Worm (Caenorhabditis elegans): ENCODE measurements around the gene B0035.15.
A peak's percentile ranks its signal among the peaks of the same experiment; 100 is the strongest.

The B0035.15 gene

DNA sequence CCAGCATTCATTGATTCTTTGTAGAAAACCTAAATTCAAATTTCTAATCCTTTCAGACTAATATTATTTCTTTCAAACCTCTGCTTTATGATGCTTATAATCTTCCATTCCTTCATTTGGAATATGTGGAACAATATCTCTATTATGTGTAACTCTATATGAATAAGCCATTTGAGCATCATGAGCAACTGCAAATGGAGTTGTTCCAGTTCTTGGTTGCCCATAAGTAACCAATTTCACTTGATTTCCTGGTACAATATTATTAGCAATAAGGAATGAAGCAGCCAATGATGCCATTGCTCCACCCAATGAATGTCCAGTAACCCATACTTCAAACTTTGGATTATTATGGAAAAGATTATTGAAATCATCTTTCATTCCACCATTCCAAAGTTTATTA is 6.9 kb upstream of the B0035.15 start:
- TF ChIP-seq odd-2 (tag; optimal IDR thresholded peaks at IDR 0.05) (no peak), T23F11.4 (GFP tag; optimal IDR thresholded peaks at IDR 0.05) (no peak), ztf-16 (tag; optimal IDR thresholded peaks at IDR 0.05) (no peak), dve-1 (tag; optimal IDR thresholded peaks at IDR 0.05) (no peak), pax-1 (tag; optimal IDR thresholded peaks at IDR 0.05) (no peak), pat-9 (tag; optimal IDR thresholded peaks at IDR 0.05) (no peak), pqm-1 (tag; optimal IDR thresholded peaks at IDR 0.05) (no peak), lim-6 (tag; optimal IDR thresholded peaks at IDR 0.05) (no peak), ttx-3 (tag; optimal IDR thresholded peaks at IDR 0.05) (no peak), hlh-15 (tag; optimal IDR thresholded peaks at IDR 0.05) (no peak), dmd-4 (tag; optimal IDR thresholded peaks at IDR 0.05; ENCODE audit: borderline replicate concordance) (no peak), ceh-30 (tag; optimal IDR thresholded peaks at IDR 0.05) (no peak), syd-9 (tag; optimal IDR thresholded peaks at IDR 0.05) (no peak), fkh-6 (tag; optimal IDR thresholded peaks at IDR 0.05) (no peak), rnt-1 (tag; optimal IDR thresholded peaks at IDR 0.05) (no peak), pros-1 (tag; optimal IDR thresholded peaks at IDR 0.05) (no peak), unc-3 (GFP tag; conservative IDR thresholded peaks at IDR 0.05) (no peak), unc-3 (tag; optimal IDR thresholded peaks at IDR 0.05) (no peak)

DNA sequence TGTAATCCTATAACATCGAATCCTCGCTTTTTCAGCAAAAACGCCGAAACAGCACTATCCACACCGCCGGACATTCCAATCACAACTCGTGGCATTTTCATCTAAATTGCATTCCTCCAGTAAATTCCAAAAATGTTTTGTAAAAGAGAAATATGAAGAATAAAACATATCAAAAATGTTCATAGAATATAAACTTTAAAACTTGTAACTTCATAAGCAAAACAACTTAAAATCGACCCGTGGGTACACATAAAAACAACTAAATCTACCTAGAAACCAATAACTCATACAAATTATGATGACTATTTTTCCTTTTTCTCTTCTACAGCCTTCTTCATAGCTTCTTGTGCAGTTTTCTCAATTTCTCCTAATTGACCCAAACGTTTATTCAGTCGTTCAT is 1.3 kb downstream of the B0035.15 start, which contains the start of gene mttu-1:
TSS of gene mttu-1 (minus strand) at position 101 of the 400 bp plus-strand sequence.
- TF ChIP-seq unc-3 (GFP tag; conservative IDR thresholded peaks at IDR 0.05), result no peak
- no peak for TF ChIP-seq unc-3 (tag; optimal IDR thresholded peaks at IDR 0.05)
- no peak for TF ChIP-seq sox-4 (tag; optimal IDR thresholded peaks at IDR 0.05)
- no peak for TF ChIP-seq pag-3 (tag; optimal IDR thresholded peaks at IDR 0.05; ENCODE audit: borderline replicate concordance)
- no peak for TF ChIP-seq lim-6 (tag; optimal IDR thresholded peaks at IDR 0.05)
- TF ChIP-seq hlh-30 (tag; optimal IDR thresholded peaks at IDR 0.05; ENCODE audit: insufficient read depth), result no peak
- TF ChIP-seq nfya-1 (tag; optimal IDR thresholded peaks at IDR 0.05), result no peak

DNA sequence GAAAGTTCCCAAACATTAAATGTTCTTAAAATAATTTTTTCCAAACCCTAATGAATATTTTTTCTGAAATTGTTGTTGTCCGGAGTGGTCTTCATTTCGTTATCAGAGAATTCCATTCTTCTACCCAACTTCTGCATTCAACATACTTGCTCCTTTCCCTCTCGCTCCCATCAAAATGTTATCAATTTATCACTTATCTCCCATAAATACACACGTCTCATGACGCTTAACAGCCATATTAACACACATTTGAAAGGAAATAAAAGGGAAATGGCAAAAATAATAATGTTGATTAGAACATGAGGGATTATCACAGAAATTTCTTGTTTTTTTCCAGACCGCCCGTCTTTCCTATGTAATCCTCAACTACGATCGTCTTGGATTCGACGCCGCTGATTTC is 9.1 kb downstream of the B0035.15 start:
- TF ChIP-seq hlh-13 (GFP tag; optimal IDR thresholded peaks at IDR 0.05), result no peak
- TF ChIP-seq syd-9 (tag; optimal IDR thresholded peaks at IDR 0.05), result no peak
- no peak for TF ChIP-seq hlh-15 (tag; optimal IDR thresholded peaks at IDR 0.05)
- peak; percentile 54 for TF ChIP-seq elt-2 (tag; optimal IDR thresholded peaks at IDR 0.05)
- no peak for TF ChIP-seq fkh-10 (GFP tag; optimal IDR thresholded peaks at IDR 0.05)

DNA sequence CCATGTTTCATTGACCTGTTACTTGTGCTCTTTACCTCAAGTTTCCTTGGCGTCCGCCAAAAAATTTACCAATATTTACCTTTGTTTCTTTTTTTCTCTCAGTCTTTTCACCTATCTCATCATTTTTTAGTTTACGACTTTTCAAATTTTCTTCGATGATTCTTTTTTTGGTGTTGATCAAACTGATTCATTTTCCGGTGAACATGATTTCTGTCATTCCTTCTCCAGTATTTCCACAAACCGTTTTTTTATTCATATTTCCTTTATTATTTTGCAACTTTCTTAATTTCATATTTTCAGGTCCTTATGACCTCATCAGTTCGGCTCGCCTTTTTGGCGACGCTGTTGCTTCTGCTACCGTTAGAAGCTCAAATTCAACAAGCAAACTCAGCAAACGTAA is 10.5 kb downstream of the B0035.15 start, which contains the start of gene F54D1.6:
TSS of gene F54D1.6 (plus strand) at position 301 of the 400 bp plus-strand sequence.
- no peak for TF ChIP-seq Y22D7AL.16 (tag; optimal IDR thresholded peaks at IDR 0.05)
- TF ChIP-seq gmeb-2 (tag; optimal IDR thresholded peaks at IDR 0.05), result no peak
- TF ChIP-seq C38D4.7 (GFP tag; optimal IDR thresholded peaks at IDR 0.05), result no peak
- TF ChIP-seq fax-1 (tag; optimal IDR thresholded peaks at IDR 0.05), result no peak
- no peak for TF ChIP-seq sdc-2 (tag; optimal IDR thresholded peaks at IDR 0.05)
- TF ChIP-seq sox-2 (GFP tag; IDR thresholded peaks at IDR 0.05), result no peak
- no peak for TF ChIP-seq ceh-18 (tag; optimal IDR thresholded peaks at IDR 0.05)
- TF ChIP-seq hlh-15 (tag; optimal IDR thresholded peaks at IDR 0.05), result no peak
- no peak for TF ChIP-seq pqm-1 (tag; optimal IDR thresholded peaks at IDR 0.05)
- no peak for TF ChIP-seq pros-1 (tag; optimal IDR thresholded peaks at IDR 0.05)
- no peak for TF ChIP-seq unc-55 (GFP tag; optimal IDR thresholded peaks at IDR 0.05)
- TF ChIP-seq pax-1 (tag; optimal IDR thresholded peaks at IDR 0.05), result no peak
- TF ChIP-seq lim-6 (tag; optimal IDR thresholded peaks at IDR 0.05), result no peak
- TF ChIP-seq ceh-9 (tag; optimal IDR thresholded peaks at IDR 0.05), result no peak
- no peak for TF ChIP-seq hlh-6 (tag; optimal IDR thresholded peaks at IDR 0.05)
- no peak for TF ChIP-seq dve-1 (tag; optimal IDR thresholded peaks at IDR 0.05)
- no peak for TF ChIP-seq pha-4 (tag; optimal IDR thresholded peaks at IDR 0.05)
